Fruit fly (Drosophila melanogaster) whole organism, embryonic: Measurements from ENCODE around the gene CG43339.

Source experiments
- CG10147 ChIP-seq: fragments of 200-800 bp; sonication (Bioruptor generic); optimal IDR thresholded peaks from 2 replicates; lab custom pipeline; 2019; ENCODE audit warnings: missing biosample characterization, mild to moderate bottlenecking, missing genetic modification characterization, moderate library complexity
- CG10267 ChIP-seq: fragments of 200-800 bp; sonication (Bioruptor generic); optimal IDR thresholded peaks from 2 replicates; lab custom pipeline; 2018; ENCODE audit warnings: missing biosample characterization, mild to moderate bottlenecking, missing genetic modification characterization, moderate library complexity
- CG11504 ChIP-seq: fragments of 200-800 bp; sonication (Bioruptor generic); optimal IDR thresholded peaks from 3 replicates; lab custom pipeline; 2019; ENCODE audit warnings: missing biosample characterization, mild to moderate bottlenecking, missing genetic modification characterization, moderate library complexity
- CG11560 ChIP-seq: fragments of 200-800 bp; sonication (Bioruptor generic); IDR thresholded peaks from 3 replicates; pipeline ENCODE4 v1.3.6; 2022; ENCODE audit warnings: missing biosample characterization, missing genetic modification characterization
- CG1647 ChIP-seq: fragments of 200-800 bp; sonication (Bioruptor generic); optimal IDR thresholded peaks from 3 replicates; lab custom pipeline; 2016; ENCODE audit warnings: missing biosample characterization, missing genetic modification characterization
- CG17385 ChIP-seq: fragments of 200-800 bp; sonication (Bioruptor generic); optimal IDR thresholded peaks from 3 replicates; lab custom pipeline; 2018; ENCODE audit warnings: missing biosample characterization, mild to moderate bottlenecking, missing genetic modification characterization
- CG2116 ChIP-seq: fragments of 200-800 bp; sonication (Bioruptor generic); optimal IDR thresholded peaks from 3 replicates; lab custom pipeline; 2018; ENCODE audit warnings: missing biosample characterization, mild to moderate bottlenecking, missing genetic modification characterization
- CG2199 ChIP-seq: fragments of 200-800 bp; sonication (Bioruptor generic); IDR thresholded peaks from 3 replicates; pipeline ENCODE4 v1.3.6; 2022; ENCODE audit warnings: missing biosample characterization, missing genetic modification characterization
- CG32532 ChIP-seq: fragments of 200-800 bp; sonication (Bioruptor generic); IDR thresholded peaks from 2 replicates; pipeline ENCODE4 v1.3.6; 2022; ENCODE audit warnings: missing biosample characterization, missing genetic modification characterization
- CG33557 ChIP-seq: fragments of 200-800 bp; sonication (Bioruptor generic); optimal IDR thresholded peaks from 2 replicates; lab custom pipeline; 2019; ENCODE audit warnings: missing biosample characterization, mild to moderate bottlenecking, missing genetic modification characterization, moderate library complexity
- CG3995 ChIP-seq: fragments of 200-800 bp; sonication (Bioruptor generic); optimal IDR thresholded peaks from 3 replicates; lab custom pipeline; 2016; ENCODE audit warnings: missing biosample characterization, missing genetic modification characterization
- CG4617 ChIP-seq: fragments of 200-800 bp; sonication (Bioruptor generic); optimal IDR thresholded peaks from 3 replicates; lab custom pipeline; 2016; ENCODE audit warnings: missing biosample characterization, missing genetic modification characterization, borderline replicate concordance
- CG6765 ChIP-seq: fragments of 200-800 bp; sonication (Bioruptor generic); optimal IDR thresholded peaks from 3 replicates; lab custom pipeline; 2017; ENCODE audit warnings: missing biosample characterization, mild to moderate bottlenecking, missing genetic modification characterization
- CG6791 ChIP-seq: fragments of 200-800 bp; sonication (Bioruptor generic); IDR thresholded peaks from 3 replicates; pipeline ENCODE4 v1.3.6; 2022; ENCODE audit warnings: missing biosample characterization, missing genetic modification characterization; ENCODE audit not compliant: partially characterized antibody
- CG7357 ChIP-seq: fragments of 200-800 bp; sonication (Bioruptor generic); IDR thresholded peaks from 3 replicates; pipeline ENCODE4 v1.3.6; 2022; ENCODE audit warnings: missing biosample characterization, missing genetic modification characterization
- CG7987 ChIP-seq: fragments of 200-800 bp; sonication (Bioruptor generic); optimal IDR thresholded peaks from 2 replicates; lab custom pipeline; 2018; ENCODE audit warnings: missing biosample characterization, mild to moderate bottlenecking, missing genetic modification characterization, moderate library complexity
- CkIIα-i1 ChIP-seq: fragments of 200-800 bp; sonication (Bioruptor generic); IDR thresholded peaks from 2 replicates; pipeline ENCODE4 v1.3.6; 2022; ENCODE audit warnings: missing biosample characterization, missing genetic modification characterization
- Dbx ChIP-seq: fragments of 200-800 bp; sonication (Bioruptor generic); IDR thresholded peaks from 3 replicates; pipeline ENCODE4 v1.3.6; 2022; ENCODE audit warnings: missing biosample characterization, missing genetic modification characterization
- Dp ChIP-seq: fragments of 200-800 bp; sonication (Bioruptor generic); optimal IDR thresholded peaks from 2 replicates; lab custom pipeline; 2018; ENCODE audit warnings: missing biosample characterization, mild to moderate bottlenecking, missing genetic modification characterization, moderate library complexity
- E2f2 ChIP-seq: fragments of 200-800 bp; sonication (Bioruptor generic); IDR thresholded peaks from 2 replicates; pipeline ENCODE4 v1.3.6; 2022; ENCODE audit warnings: missing biosample characterization, missing genetic modification characterization
- Ets65A ChIP-seq: fragments of 200-800 bp; sonication (Bioruptor generic); peaks from one replicate; lab custom pipeline; 2016; ENCODE audit warnings: missing biosample characterization, missing genetic modification characterization
- Hmr ChIP-seq: fragments of 200-800 bp; sonication (Bioruptor generic); optimal IDR thresholded peaks from 3 replicates; lab custom pipeline; 2017; ENCODE audit warnings: mild to moderate bottlenecking, missing biosample characterization, missing genetic modification reagents, missing genetic modification characterization
- Hr39 ChIP-seq: fragments of >200 bp; optimal IDR thresholded peaks from 2 replicates; lab custom pipeline; 2017
- Hr78 ChIP-seq, 2 experiments: fragments of 200-800 bp in 1 of 2; fragments of >200 bp in 1 of 2; sonication (Bioruptor generic) in 1 of 2; optimal IDR thresholded peaks; 2 replicates each; lab custom pipeline; 2017 to 2019; ENCODE audit warnings: missing biosample characterization in 2 of 2, missing genetic modification characterization in 2 of 2, mild to moderate bottlenecking in 1 of 2, moderate library complexity in 1 of 2
- Lim3 ChIP-seq: fragments of 200-800 bp; sonication (Bioruptor generic); IDR thresholded peaks from 2 replicates; pipeline ENCODE4 v1.3.6; 2022; ENCODE audit warnings: missing biosample characterization, missing genetic modification characterization
- Med ChIP-seq: fragments of 200-800 bp; sonication (Bioruptor generic); peaks from one replicate; lab custom pipeline; 2016; ENCODE audit warnings: missing biosample characterization, missing genetic modification characterization, mild to moderate bottlenecking, inconsistent platforms, moderate library complexity
- Opbp ChIP-seq: fragments of 200-800 bp; sonication (Bioruptor generic); IDR thresholded peaks from 3 replicates; pipeline ENCODE4 v1.3.6; 2022; ENCODE audit warnings: missing biosample characterization, missing genetic modification characterization; ENCODE audit not compliant: partially characterized antibody
- Pdp1 ChIP-seq, 2 experiments: fragments of 200-800 bp; sonication (Bioruptor generic); optimal IDR thresholded peaks; 3 replicates each; lab custom pipeline; 2016; ENCODE audit warnings: missing biosample characterization in 2 of 2, missing genetic modification characterization in 2 of 2, mild to moderate bottlenecking in 1 of 2, moderate library complexity in 1 of 2
- Sox100B ChIP-seq: fragments of 200-800 bp; sonication (Bioruptor generic); optimal IDR thresholded peaks from 3 replicates; lab custom pipeline; 2018; ENCODE audit warnings: missing biosample characterization, mild to moderate bottlenecking, missing genetic modification characterization
- Sox102F ChIP-seq: fragments of 200-800 bp; sonication (Bioruptor generic); optimal IDR thresholded peaks from 2 replicates; lab custom pipeline; 2018; ENCODE audit warnings: missing biosample characterization, mild to moderate bottlenecking, missing genetic modification characterization, moderate library complexity
- TFAM ChIP-seq: fragments of 200-800 bp; sonication (Bioruptor generic); optimal IDR thresholded peaks from 2 replicates; lab custom pipeline; 2017; ENCODE audit warnings: missing biosample characterization, missing genetic modification characterization, inconsistent platforms
- Xbp1 ChIP-seq: fragments of 200-800 bp; sonication (Bioruptor generic); optimal IDR thresholded peaks from 3 replicates; lab custom pipeline; 2016; ENCODE audit warnings: missing biosample characterization, mild to moderate bottlenecking, missing genetic modification characterization
- cwo ChIP-seq: fragments of 200-800 bp; sonication (Bioruptor generic); optimal IDR thresholded peaks from 3 replicates; lab custom pipeline; 2017; ENCODE audit warnings: missing biosample characterization, missing genetic modification characterization, mild to moderate bottlenecking, moderate library complexity, missing genetic modification reagents
- ems ChIP-seq: fragments of 200-800 bp; sonication (Bioruptor generic); optimal IDR thresholded peaks from 3 replicates; lab custom pipeline; 2016; ENCODE audit warnings: missing biosample characterization, missing genetic modification characterization
- ftz-f1 ChIP-seq: fragments of 200-800 bp; sonication (Bioruptor generic); optimal IDR thresholded peaks from 2 replicates; lab custom pipeline; 2016; ENCODE audit warnings: missing biosample characterization, missing genetic modification characterization
- gsb ChIP-seq: fragments of 200-800 bp; sonication (Bioruptor generic); IDR thresholded peaks from 2 replicates; pipeline ENCODE4 v1.3.6; 2022; ENCODE audit warnings: missing biosample characterization, missing genetic modification characterization
- knrl ChIP-seq: fragments of 200-800 bp; sonication (Bioruptor generic); IDR thresholded peaks from 3 replicates; pipeline ENCODE4 v1.3.6; 2022; ENCODE audit warnings: missing biosample characterization, missing genetic modification characterization; ENCODE audit not compliant: partially characterized antibody
- lmd ChIP-seq: fragments of 200-800 bp; sonication (Bioruptor generic); IDR thresholded peaks from 2 replicates; pipeline ENCODE4 v1.3.6; 2022; ENCODE audit warnings: missing biosample characterization, missing genetic modification characterization
- phol ChIP-seq: fragments of 200-800 bp; sonication (Bioruptor generic); optimal IDR thresholded peaks from 3 replicates; lab custom pipeline; 2018; ENCODE audit warnings: missing biosample characterization, mild to moderate bottlenecking, missing genetic modification characterization, moderate library complexity
- pnt ChIP-seq: fragments of 200-800 bp; sonication (Bioruptor generic); optimal IDR thresholded peaks from 3 replicates; lab custom pipeline; 2016; ENCODE audit warnings: missing biosample characterization, missing genetic modification characterization
- pzg ChIP-seq: fragments of 200-800 bp; sonication (Bioruptor generic); optimal IDR thresholded peaks from 3 replicates; lab custom pipeline; 2018; ENCODE audit warnings: missing biosample characterization, mild to moderate bottlenecking, missing genetic modification characterization, moderate library complexity
- ranshi ChIP-seq: fragments of 200-800 bp; sonication (Bioruptor generic); IDR thresholded peaks from 2 replicates; pipeline ENCODE4 v1.3.6; 2022; ENCODE audit warnings: missing biosample characterization, missing genetic modification characterization
- salm ChIP-seq: fragments of 200-800 bp; sonication (Bioruptor generic); optimal IDR thresholded peaks from 2 replicates; lab custom pipeline; 2018; ENCODE audit warnings: missing biosample characterization, mild to moderate bottlenecking, missing genetic modification characterization
- sqz ChIP-seq: fragments of 200-800 bp; sonication (Bioruptor generic); optimal IDR thresholded peaks from 3 replicates; lab custom pipeline; 2018; ENCODE audit warnings: missing biosample characterization, mild to moderate bottlenecking, missing genetic modification characterization
- tio ChIP-seq: fragments of 200-800 bp; sonication (Bioruptor generic); optimal IDR thresholded peaks from 2 replicates; lab custom pipeline; 2017; ENCODE audit warnings: missing biosample characterization, missing genetic modification characterization, inconsistent platforms
- trem ChIP-seq: fragments of 200-800 bp; optimal IDR thresholded peaks from 3 replicates; lab custom pipeline; 2019; ENCODE audit warnings: missing biosample characterization, mild to moderate bottlenecking, missing genetic modification characterization, moderate library complexity
- tup ChIP-seq: fragments of 200-800 bp; sonication (Bioruptor generic); optimal IDR thresholded peaks from 2 replicates; lab custom pipeline; 2016; ENCODE audit warnings: missing biosample characterization, mild to moderate bottlenecking, missing genetic modification characterization, moderate library complexity
- unc-4 ChIP-seq: fragments of 200-800 bp; sonication (Bioruptor generic); IDR thresholded peaks from 2 replicates; pipeline ENCODE4 v1.3.6; 2022; ENCODE audit warnings: missing biosample characterization, missing genetic modification characterization; ENCODE audit not compliant: partially characterized antibody
- wek ChIP-seq: fragments of 200-800 bp; sonication (Bioruptor generic); optimal IDR thresholded peaks from 3 replicates; lab custom pipeline; 2018; ENCODE audit warnings: missing biosample characterization, mild to moderate bottlenecking, missing genetic modification characterization, moderate library complexity
- wor ChIP-seq: fragments of 200-800 bp; sonication (Bioruptor generic); IDR thresholded peaks from 2 replicates; pipeline ENCODE4 v1.3.6; 2022; ENCODE audit warnings: missing biosample characterization, missing genetic modification characterization

The CG43339 gene

dm6 chr2L:18698559-18699130, 25.6 kb upstream of the CG43339 start, which contains the start of gene CG10341 (continued):
- no peak for TF ChIP-seq CG11560 (tag; lab: Robert Waterston, UW)
- no peak for TF ChIP-seq Xbp1 (GFP tag; lab: Kevin White, UChicago)
- TF ChIP-seq Hr39: no peak
- no peak for TF ChIP-seq gsb (GFP tag; lab: Robert Waterston, UW)
- TF ChIP-seq CG2116 (GFP tag; lab: Kevin White, UChicago): peak; percentile 9
- TF ChIP-seq Sox100B: no peak
- TF ChIP-seq Hmr (GFP tag; lab: Kevin White, UChicago): no peak
- no peak for TF ChIP-seq CG2199 (GFP tag; lab: Robert Waterston, UW)
- no peak for TF ChIP-seq Hr78 (GFP tag; optimal IDR thresholded peaks at IDR 0.05; lab: Kevin White, UChicago)
- TF ChIP-seq ems (GFP tag; lab: Kevin White, UChicago): no peak
- no peak for TF ChIP-seq CG32532 (GFP tag; lab: Robert Waterston, UW)
- TF ChIP-seq tup: no peak
- peak; percentile 15 for TF ChIP-seq trem
- peak; percentile 49 for TF ChIP-seq pzg (GFP tag; lab: Kevin White, UChicago)
- TF ChIP-seq CG10267: peak; percentile 8
- TF ChIP-seq ftz-f1: no peak
- peak; percentile 34 for TF ChIP-seq CG4617 (GFP tag; lab: Kevin White, UChicago)
- TF ChIP-seq Sox102F (GFP tag; lab: Kevin White, UChicago): no peak
- TF ChIP-seq salm (tag; lab: Kevin White, UChicago): no peak
- no peak for TF ChIP-seq Lim3 (GFP tag; lab: Robert Waterston, UW)
- TF ChIP-seq sqz (GFP tag; lab: Kevin White, UChicago): no peak
- peak; percentile 98 for TF ChIP-seq cwo (GFP tag; lab: Kevin White, UChicago)
- peak in 1 of 2 experiments; percentile 3 for TF ChIP-seq Pdp1 (GFP tag; optimal IDR thresholded peaks at IDR 0.05; lab: Kevin White, UChicago)
- peak; percentile 88 for TF ChIP-seq E2f2 (GFP tag; lab: Robert Waterston, UW)
- TF ChIP-seq unc-4 (GFP tag; lab: Robert Waterston, UW): no peak
- no peak for TF ChIP-seq CG33557
- TF ChIP-seq Opbp (GFP tag; lab: Robert Waterston, UW): no peak
- no peak for TF ChIP-seq CG11504 (tag; lab: Kevin White, UChicago)
- no peak for TF ChIP-seq CG6765 (GFP tag; lab: Kevin White, UChicago)
- TF ChIP-seq CG10147 (GFP tag; lab: Kevin White, UChicago): no peak
- peak; percentile 22 for TF ChIP-seq Med (GFP tag; lab: Kevin White, UChicago)
- TF ChIP-seq Dp (GFP tag; lab: Kevin White, UChicago): peak; percentile 86
- TF ChIP-seq ranshi (GFP tag; lab: Robert Waterston, UW): no peak
- no peak for TF ChIP-seq tio
- peak; percentile 12 for TF ChIP-seq phol (tag; lab: Kevin White, UChicago)
- TF ChIP-seq CG1647 (GFP tag; lab: Kevin White, UChicago): no peak
- TF ChIP-seq CG3995 (GFP tag; lab: Kevin White, UChicago): no peak
- no peak for TF ChIP-seq pnt
- no peak for TF ChIP-seq lmd
- TF ChIP-seq wek: no peak
- no peak for TF ChIP-seq CG7357
- no peak for TF ChIP-seq knrl (GFP tag; lab: Robert Waterston, UW)
- TF ChIP-seq Dbx (GFP tag; lab: Robert Waterston, UW): no peak
- TF ChIP-seq CG17385 (GFP tag; lab: Kevin White, UChicago): peak; percentile 98
- TF ChIP-seq CG7987 (GFP tag; lab: Kevin White, UChicago): no peak
- TF ChIP-seq Ets65A (GFP tag; lab: Kevin White, UChicago): no peak
- TF ChIP-seq wor: no peak
- no peak for TF ChIP-seq TFAM (GFP tag; lab: Kevin White, UChicago)
- no peak for TF ChIP-seq CkIIα-i1 (GFP tag; lab: Robert Waterston, UW)
- TF ChIP-seq CG6791 (GFP tag; lab: Robert Waterston, UW): no peak
